Fruit fly (Drosophila melanogaster) whole organism, embryonic: Measurements from ENCODE around the gene CG12299.

Experiments
- Abd-B ChIP-seq: fragments of 200-800 bp; sonication (Bioruptor generic); optimal IDR thresholded peaks from 2 replicates; lab custom pipeline; 2018; ENCODE audit warnings: missing biosample characterization, mild to moderate bottlenecking, missing genetic modification characterization, moderate library complexity
- Atf3 ChIP-seq: fragments of 200-800 bp; sonication (Bioruptor generic); optimal IDR thresholded peaks from 3 replicates; lab custom pipeline; 2016; ENCODE audit warnings: missing biosample characterization, missing genetic modification characterization
- CG10274 ChIP-seq: fragments of 200-800 bp; sonication (Bioruptor generic); optimal IDR thresholded peaks from 3 replicates; lab custom pipeline; 2017; ENCODE audit warnings: missing biosample characterization, mild to moderate bottlenecking, missing genetic modification characterization
- CG10431 ChIP-seq: fragments of 200-800 bp; sonication (Bioruptor generic); optimal IDR thresholded peaks from 3 replicates; lab custom pipeline; 2018; ENCODE audit warnings: missing biosample characterization, mild to moderate bottlenecking, missing genetic modification characterization
- CG11695 ChIP-seq: fragments of 200-800 bp; sonication (Bioruptor generic); IDR thresholded peaks from 3 replicates; pipeline ENCODE4 v1.3.6; 2022; ENCODE audit warnings: missing biosample characterization, missing genetic modification characterization
- CG12299 ChIP-seq: fragments of 200-800 bp; sonication (Bioruptor generic); optimal IDR thresholded peaks from 2 replicates; lab custom pipeline; 2018; ENCODE audit warnings: missing biosample characterization, mild to moderate bottlenecking, missing genetic modification characterization
- CG12744 ChIP-seq: fragments of 200-800 bp; sonication (Bioruptor generic); optimal IDR thresholded peaks from 2 replicates; lab custom pipeline; 2016; ENCODE audit warnings: missing biosample characterization, missing genetic modification characterization
- CG12769 ChIP-seq: fragments of 200-800 bp; sonication (Bioruptor generic); optimal IDR thresholded peaks from 2 replicates; lab custom pipeline; 2019; ENCODE audit warnings: missing biosample characterization, mild to moderate bottlenecking, missing genetic modification characterization, moderate library complexity
- CG13296 ChIP-seq: fragments of 200-800 bp; sonication (Bioruptor generic); optimal IDR thresholded peaks from 3 replicates; lab custom pipeline; 2018; ENCODE audit warnings: missing biosample characterization, mild to moderate bottlenecking, missing genetic modification characterization
- CG14965 ChIP-seq: fragments of 200-800 bp; sonication (Bioruptor generic); optimal IDR thresholded peaks from 2 replicates; lab custom pipeline; 2016; ENCODE audit warnings: missing biosample characterization, missing genetic modification characterization, borderline replicate concordance
- CG15479 ChIP-seq: fragments of 200-800 bp; sonication (Bioruptor generic); optimal IDR thresholded peaks from 3 replicates; lab custom pipeline; 2019; ENCODE audit warnings: missing biosample characterization, mild to moderate bottlenecking, missing genetic modification characterization, moderate library complexity
- CG17912 ChIP-seq: fragments of 200-800 bp; sonication (Bioruptor generic); optimal IDR thresholded peaks from 2 replicates; lab custom pipeline; 2018; ENCODE audit warnings: missing biosample characterization, mild to moderate bottlenecking, missing genetic modification characterization
- CG2120 ChIP-seq: fragments of 200-800 bp; sonication (Bioruptor generic); optimal IDR thresholded peaks from 3 replicates; lab custom pipeline; 2016; ENCODE audit warnings: missing biosample characterization, missing genetic modification characterization
- CG2875 ChIP-seq: fragments of 200-800 bp; sonication (Bioruptor generic); optimal IDR thresholded peaks from 2 replicates; lab custom pipeline; 2017; ENCODE audit warnings: missing biosample characterization, mild to moderate bottlenecking, missing genetic modification characterization, missing genetic modification reagents
- CG3726 ChIP-seq: fragments of 200-800 bp; sonication (Bioruptor generic); IDR thresholded peaks from 3 replicates; pipeline ENCODE4, ENCODE4 v1.3.6; 2022; ENCODE audit warnings: missing biosample characterization, missing genetic modification characterization
- CG3847 ChIP-seq: fragments of 200-800 bp; sonication (Bioruptor generic); IDR thresholded peaks from 2 replicates; pipeline ENCODE4 v1.3.6; 2022; ENCODE audit warnings: missing biosample characterization, missing genetic modification characterization
- CG6791 ChIP-seq: fragments of 200-800 bp; sonication (Bioruptor generic); IDR thresholded peaks from 3 replicates; pipeline ENCODE4 v1.3.6; 2022; ENCODE audit warnings: missing biosample characterization, missing genetic modification characterization; ENCODE audit not compliant: partially characterized antibody
- D ChIP-seq, 2 experiments: fragments of 200-800 bp in 1 of 2; fragments of >200 bp in 1 of 2; sonication (Bioruptor generic) in 1 of 2; optimal IDR thresholded peaks; 2 replicates in 1 of 2; 3 replicates in 1 of 2; lab custom pipeline; 2017; ENCODE audit warnings: mild to moderate bottlenecking in 1 of 2, missing biosample characterization in 1 of 2, missing genetic modification characterization in 1 of 2, missing genetic modification reagents in 1 of 2
- D19B ChIP-seq: fragments of 200-800 bp; sonication (Bioruptor generic); optimal IDR thresholded peaks from 2 replicates; lab custom pipeline; 2017; ENCODE audit warnings: missing biosample characterization, mild to moderate bottlenecking, missing genetic modification characterization
- Dfd ChIP-seq, 2 experiments: fragments of >200 bp; optimal IDR thresholded peaks; 2 replicates each; lab custom pipeline; 2017; ENCODE audit warnings: missing biosample characterization in 2 of 2, missing genetic modification characterization in 2 of 2
- Doc2 ChIP-seq: fragments of 200-800 bp; sonication (Bioruptor generic); IDR thresholded peaks from 2 replicates; pipeline ENCODE4 v1.3.6; 2022; ENCODE audit warnings: missing biosample characterization, missing genetic modification characterization
- Dp ChIP-seq: fragments of 200-800 bp; sonication (Bioruptor generic); optimal IDR thresholded peaks from 2 replicates; lab custom pipeline; 2018; ENCODE audit warnings: missing biosample characterization, mild to moderate bottlenecking, missing genetic modification characterization, moderate library complexity
- E2f1 ChIP-seq: fragments of 200-800 bp; sonication (Bioruptor generic); IDR thresholded peaks from 2 replicates; pipeline ENCODE4 v1.3.6; 2022; ENCODE audit warnings: missing biosample characterization, missing genetic modification characterization
- Fer3 ChIP-seq: fragments of 200-800 bp; sonication (Bioruptor generic); optimal IDR thresholded peaks from 2 replicates; lab custom pipeline; 2018; ENCODE audit warnings: missing biosample characterization, mild to moderate bottlenecking, missing genetic modification characterization, moderate library complexity
- Hand ChIP-seq: fragments of 200-800 bp; sonication (Bioruptor generic); optimal IDR thresholded peaks from 2 replicates; lab custom pipeline; 2017; ENCODE audit warnings: mild to moderate bottlenecking, missing biosample characterization, missing genetic modification reagents, missing genetic modification characterization
- HmgD ChIP-seq: fragments of 200-800 bp; sonication (Bioruptor generic); optimal IDR thresholded peaks from 3 replicates; lab custom pipeline; 2016; ENCODE audit warnings: missing biosample characterization, missing genetic modification characterization
- Med ChIP-seq: fragments of 200-800 bp; sonication (Bioruptor generic); peaks from one replicate; lab custom pipeline; 2016; ENCODE audit warnings: missing biosample characterization, missing genetic modification characterization, mild to moderate bottlenecking, inconsistent platforms, moderate library complexity
- NFAT ChIP-seq: fragments of 200-800 bp; sonication (Bioruptor generic); IDR thresholded peaks from 2 replicates; pipeline ENCODE4 v1.3.6; 2022; ENCODE audit warnings: missing biosample characterization, missing genetic modification characterization
- Oaz ChIP-seq: fragments of 200-800 bp; sonication (Bioruptor generic); IDR thresholded peaks from 2 replicates; pipeline ENCODE4 v1.3.6; 2022; ENCODE audit warnings: missing biosample characterization, missing genetic modification characterization
- Sox102F ChIP-seq: fragments of 200-800 bp; sonication (Bioruptor generic); optimal IDR thresholded peaks from 2 replicates; lab custom pipeline; 2018; ENCODE audit warnings: missing biosample characterization, mild to moderate bottlenecking, missing genetic modification characterization, moderate library complexity
- Vsx1 ChIP-seq: fragments of 200-800 bp; sonication (Bioruptor generic); optimal IDR thresholded peaks from 2 replicates; lab custom pipeline; 2017; ENCODE audit warnings: missing biosample characterization, mild to moderate bottlenecking, missing genetic modification characterization, missing genetic modification reagents
- Xbp1 ChIP-seq: fragments of 200-800 bp; sonication (Bioruptor generic); optimal IDR thresholded peaks from 3 replicates; lab custom pipeline; 2016; ENCODE audit warnings: missing biosample characterization, mild to moderate bottlenecking, missing genetic modification characterization
- ap ChIP-seq: fragments of 200-800 bp; sonication (Bioruptor generic); IDR thresholded peaks from 2 replicates; pipeline ENCODE4 v1.3.6; 2022; ENCODE audit warnings: missing biosample characterization, missing genetic modification characterization
- ato ChIP-seq: fragments of 200-800 bp; sonication (Bioruptor generic); IDR thresholded peaks from 2 replicates; pipeline ENCODE4 v1.3.6; 2022; ENCODE audit warnings: missing biosample characterization, missing genetic modification characterization; ENCODE audit not compliant: partially characterized antibody
- bbx ChIP-seq: fragments of 200-800 bp; sonication (Bioruptor generic); IDR thresholded peaks from 2 replicates; pipeline ENCODE4 v1.3.6; 2022; ENCODE audit warnings: missing biosample characterization, missing genetic modification characterization; ENCODE audit not compliant: partially characterized antibody
- gem ChIP-seq: fragments of 200-800 bp; sonication (Bioruptor generic); optimal IDR thresholded peaks from 2 replicates; lab custom pipeline; 2019; ENCODE audit warnings: missing biosample characterization, mild to moderate bottlenecking, missing genetic modification characterization, moderate library complexity
- her ChIP-seq: fragments of 200-800 bp; sonication (Bioruptor generic); optimal IDR thresholded peaks from 2 replicates; lab custom pipeline; 2016; ENCODE audit warnings: missing biosample characterization, missing genetic modification characterization
- hkb ChIP-seq, 2 experiments: fragments of 200-800 bp in 1 of 2; fragments of >200 bp in 1 of 2; sonication (Bioruptor generic) in 1 of 2; IDR thresholded peaks in 1 of 2; optimal IDR thresholded peaks in 1 of 2; 2 replicates each; pipeline versions ENCODE4 v1.3.6 to Lab custom; 2017 to 2022; ENCODE audit warnings: missing biosample characterization in 1 of 2, missing genetic modification characterization in 1 of 2
- ken ChIP-seq: fragments of 200-800 bp; sonication (Bioruptor generic); IDR thresholded peaks from 3 replicates; pipeline ENCODE4 v1.3.6; 2022; ENCODE audit warnings: missing biosample characterization, missing genetic modification characterization
- knrl ChIP-seq: fragments of 200-800 bp; sonication (Bioruptor generic); IDR thresholded peaks from 3 replicates; pipeline ENCODE4 v1.3.6; 2022; ENCODE audit warnings: missing biosample characterization, missing genetic modification characterization; ENCODE audit not compliant: partially characterized antibody
- lola ChIP-seq, 3 experiments: fragments of >200 bp in 2 of 3; fragments of 200-800 bp in 1 of 3; sonication (Bioruptor generic) in 1 of 3; optimal IDR thresholded peaks; 2 replicates each; lab custom pipeline; 2017 to 2019; ENCODE audit warnings: missing biosample characterization in 3 of 3, missing genetic modification characterization in 3 of 3, mild to moderate bottlenecking in 1 of 3, moderate library complexity in 1 of 3
- luna ChIP-seq: fragments of 200-800 bp; sonication (Bioruptor generic); optimal IDR thresholded peaks from 2 replicates; lab custom pipeline; 2016; ENCODE audit warnings: missing biosample characterization, missing genetic modification characterization
- nerfin-1 ChIP-seq: fragments of 200-800 bp; sonication (Bioruptor generic); optimal IDR thresholded peaks from 3 replicates; lab custom pipeline; 2019; ENCODE audit warnings: missing biosample characterization, mild to moderate bottlenecking, missing genetic modification characterization, moderate library complexity
- pho ChIP-seq: fragments of 200-800 bp; sonication (Bioruptor generic); optimal IDR thresholded peaks from 2 replicates; lab custom pipeline; 2016; ENCODE audit warnings: missing biosample characterization, missing genetic modification characterization
- psq ChIP-seq: fragments of 200-800 bp; sonication (Bioruptor generic); optimal IDR thresholded peaks from 2 replicates; lab custom pipeline; 2017; ENCODE audit warnings: missing biosample characterization, missing genetic modification characterization
- salm ChIP-seq: fragments of 200-800 bp; sonication (Bioruptor generic); optimal IDR thresholded peaks from 2 replicates; lab custom pipeline; 2018; ENCODE audit warnings: missing biosample characterization, mild to moderate bottlenecking, missing genetic modification characterization
- seq ChIP-seq: fragments of 200-800 bp; sonication (Bioruptor generic); IDR thresholded peaks from 2 replicates; pipeline ENCODE4 v1.3.6; 2022; ENCODE audit warnings: missing biosample characterization, missing genetic modification characterization
- slbo ChIP-seq: fragments of 200-800 bp; sonication (Bioruptor generic); IDR thresholded peaks from 2 replicates; pipeline ENCODE4 v1.3.6; 2022; ENCODE audit warnings: missing biosample characterization, missing genetic modification characterization
- zfh1 ChIP-seq: fragments of 200-800 bp; sonication (Bioruptor generic); IDR thresholded peaks from 3 replicates; pipeline ENCODE4 v1.3.6; 2022; ENCODE audit warnings: missing biosample characterization, missing genetic modification characterization

CG12299 gene

DNA sequence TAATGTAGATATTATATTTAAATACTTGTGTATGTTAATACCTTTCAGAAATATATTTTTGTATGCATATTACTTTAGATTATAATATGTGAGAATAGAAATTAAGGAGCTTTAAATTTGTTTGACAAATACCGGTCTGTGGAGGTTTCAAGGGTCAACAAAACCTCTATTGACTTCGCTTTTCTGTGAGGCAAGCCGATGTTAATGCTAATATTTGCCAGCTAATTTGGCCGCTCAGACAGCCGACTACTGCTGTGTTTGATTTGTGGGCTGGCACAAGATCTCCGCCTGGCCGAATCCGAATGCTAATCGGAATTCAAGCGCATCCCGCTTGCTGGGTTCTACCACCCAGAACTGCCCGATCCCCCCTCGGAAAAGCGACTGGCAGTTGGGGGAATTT, 17.5 kb downstream of the CG12299 start (continued):
- TF ChIP-seq nerfin-1 (tag; lab: Kevin White, UChicago) = no peak
- TF ChIP-seq Sox102F (GFP tag; lab: Kevin White, UChicago) = no peak
- TF ChIP-seq Oaz (GFP tag; lab: Robert Waterston, UW) = no peak
- no peak for TF ChIP-seq knrl (GFP tag; lab: Robert Waterston, UW)
- TF ChIP-seq ap = no peak
- no peak for TF ChIP-seq CG14965 (GFP tag; lab: Kevin White, UChicago)
- TF ChIP-seq bbx (GFP tag; lab: Robert Waterston, UW) = no peak
- no peak for TF ChIP-seq D (optimal IDR thresholded peaks at IDR 0.05; lab: Kevin White, UChicago)
- TF ChIP-seq D (GFP tag; optimal IDR thresholded peaks at IDR 0.05; lab: Kevin White, UChicago) = no peak
- no peak for TF ChIP-seq CG15479 (GFP tag; lab: Kevin White, UChicago)
- no peak for TF ChIP-seq CG10274
- TF ChIP-seq CG13296 = peak; percentile 27
- peak; percentile 64 for TF ChIP-seq hkb (optimal IDR thresholded peaks at IDR 0.05; lab: Kevin White, UChicago)
- no peak; the same call in 1 of the 2 replicates for TF ChIP-seq hkb (GFP tag; IDR thresholded peaks at IDR 0.05; lab: Robert Waterston, UW)
- TF ChIP-seq CG10431 (GFP tag; lab: Kevin White, UChicago) = no peak
- TF ChIP-seq E2f1 = no peak
- no peak for TF ChIP-seq Hand (GFP tag; lab: Kevin White, UChicago)
- TF ChIP-seq CG2875 = no peak
- TF ChIP-seq CG12744 (GFP tag; lab: Kevin White, UChicago) = no peak
- no peak for TF ChIP-seq CG17912 (GFP tag; lab: Kevin White, UChicago)
- TF ChIP-seq lola (GFP tag; optimal IDR thresholded peaks at IDR 0.05; lab: Kevin White, UChicago) = no peak
- TF ChIP-seq Dfd (GFP tag; optimal IDR thresholded peaks at IDR 0.05; lab: Kevin White, UChicago) = no peak
- peak; percentile 38 for TF ChIP-seq gem
- no peak for TF ChIP-seq Doc2
- no peak for TF ChIP-seq HmgD (GFP tag; lab: Kevin White, UChicago)
- TF ChIP-seq ato (GFP tag; lab: Robert Waterston, UW) = no peak
- no peak for TF ChIP-seq salm (tag; lab: Kevin White, UChicago)
- TF ChIP-seq zfh1 (GFP tag; lab: Robert Waterston, UW) = no peak
- TF ChIP-seq CG11695 (GFP tag; lab: Robert Waterston, UW) = 0 out of 3 replicates have a peak, but pooled peaks have one; percentile 23
- TF ChIP-seq Dp (GFP tag; lab: Kevin White, UChicago) = no peak
- no peak for TF ChIP-seq ken
- no peak for TF ChIP-seq Abd-B
- TF ChIP-seq CG12299 (tag; lab: Kevin White, UChicago) = no peak
- no peak for TF ChIP-seq luna (GFP tag; lab: Kevin White, UChicago)
- peak; percentile 25; the same call in 1 of the 2 replicates for TF ChIP-seq slbo (GFP tag; lab: Robert Waterston, UW)
- TF ChIP-seq CG12769 (tag; lab: Kevin White, UChicago) = peak; percentile 42
- no peak for TF ChIP-seq Atf3
- TF ChIP-seq her (GFP tag; lab: Kevin White, UChicago) = no peak
- TF ChIP-seq Med = peak; percentile 84
- TF ChIP-seq Fer3 = no peak
- TF ChIP-seq CG3726 (GFP tag; lab: Robert Waterston, UW) = no peak
- no peak; the same call in 1 of the 2 replicates for TF ChIP-seq NFAT (GFP tag; lab: Robert Waterston, UW)
- TF ChIP-seq psq = no peak
- TF ChIP-seq CG3847 (GFP tag; lab: Robert Waterston, UW) = 0 out of 2 replicates have a peak, but pooled peaks have one; percentile 13
- no peak for TF ChIP-seq pho
- peak; percentile 29 for TF ChIP-seq CG2120 (GFP tag; lab: Kevin White, UChicago)
- TF ChIP-seq Vsx1 (GFP tag; lab: Kevin White, UChicago) = peak; percentile 50
- TF ChIP-seq CG6791 = no peak
- TF ChIP-seq Xbp1 (GFP tag; lab: Kevin White, UChicago) = no peak
- peak; percentile 24; the same call in 1 of the 2 replicates for TF ChIP-seq seq (GFP tag; lab: Robert Waterston, UW)
- TF ChIP-seq D19B = no peak
